Fruit fly (Drosophila melanogaster): Measurements from ENCODE around the gene dos.

DNA sequence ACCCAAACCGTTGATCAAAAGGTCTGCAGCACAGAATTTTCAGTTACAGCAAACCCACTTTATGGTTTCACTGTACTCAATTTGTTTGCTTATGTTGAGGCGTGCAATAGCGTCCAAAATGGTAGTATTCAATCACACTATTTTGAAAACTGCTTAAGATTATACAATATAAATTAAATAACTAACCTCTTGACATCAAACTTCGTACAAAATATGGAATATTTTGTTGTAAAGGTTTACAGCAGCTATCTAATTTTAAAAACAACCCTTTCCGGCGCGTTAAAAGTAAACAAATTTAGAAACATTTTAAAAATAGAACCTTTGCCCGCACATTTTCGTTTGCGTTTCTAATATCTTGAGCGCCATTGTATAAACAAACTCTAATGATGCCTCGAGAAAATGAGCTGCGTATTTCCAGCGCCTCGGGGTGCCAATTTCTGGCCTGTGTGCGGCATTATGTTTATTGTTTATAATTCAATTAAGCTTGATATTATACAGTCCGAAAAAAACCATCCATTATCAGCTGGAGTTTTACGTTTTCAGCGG is 1.6 kb downstream of the dos start:
- no peak for TF ChIP-seq eve (GFP tag; optimal IDR thresholded peaks at IDR 0.05)
- no peak for TF ChIP-seq Camta (GFP tag; optimal IDR thresholded peaks at IDR 0.05)
- no peak for TF ChIP-seq Poxn (GFP tag; IDR thresholded peaks at IDR 0.05)
- no peak for TF ChIP-seq bcd (GFP tag; optimal IDR thresholded peaks at IDR 0.05)
